Worm (Caenorhabditis elegans): Measurements from ENCODE around the gene C23F12.4.

C23F12.4 gene

DNA sequence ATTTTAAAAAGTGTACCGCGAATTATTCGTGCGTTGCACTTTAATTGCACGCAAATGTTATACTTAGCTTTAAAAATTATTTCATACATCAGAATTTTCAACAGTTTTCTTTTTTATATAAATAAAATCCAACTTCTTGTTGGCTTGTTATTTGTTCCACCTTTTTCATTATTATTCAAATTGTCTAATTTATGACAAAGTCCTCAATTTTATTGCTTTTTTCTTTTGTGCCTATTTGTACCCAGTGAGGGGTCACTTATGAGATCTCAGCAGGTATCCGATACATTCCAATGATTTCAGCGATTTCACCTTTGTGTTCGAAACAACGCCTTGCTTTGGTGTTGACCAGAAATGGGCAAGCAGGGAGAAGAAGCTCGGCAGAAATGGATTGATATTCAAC, 10.3 kb downstream of the C23F12.4 start, which contains the start of gene fln-2:
fln-2 (plus strand) TSS at position 301 of the 400 bp plus-strand sequence.
- TF ChIP-seq F13C5.2 (tag; optimal IDR thresholded peaks at IDR 0.05) (no peak), B0310.2 (tag; optimal IDR thresholded peaks at IDR 0.05) (no peak), scrt-1 (GFP tag; IDR thresholded peaks at IDR 0.05) (no peak), tra-4 (tag; optimal IDR thresholded peaks at IDR 0.05) (no peak), aly-1 (tag; optimal IDR thresholded peaks at IDR 0.05) (no peak), ets-7 (tag; optimal IDR thresholded peaks at IDR 0.05) (no peak), tbx-11 (GFP tag; IDR thresholded peaks at IDR 0.05) (no peak), sea-1 (GFP tag; conservative IDR thresholded peaks at IDR 0.05) (no peak)

ce11 chrX:9401963-9402362, 14.8 kb downstream of the C23F12.4 start:
- TF ChIP-seq ets-7 (tag; optimal IDR thresholded peaks at IDR 0.05) (no peak), hnd-1 (tag; optimal IDR thresholded peaks at IDR 0.05) (no peak), tbx-11 (GFP tag; IDR thresholded peaks at IDR 0.05) (no peak), ceh-36 (tag; optimal IDR thresholded peaks at IDR 0.05) (no peak), tbx-37 (GFP tag; conservative IDR thresholded peaks at IDR 0.05) (no peak), ama-1 (optimal IDR thresholded peaks at IDR 0.05) (no peak), scrt-1 (GFP tag; IDR thresholded peaks at IDR 0.05) (no peak), F13C5.2 (tag; optimal IDR thresholded peaks at IDR 0.05) (no peak), pes-1 (GFP tag; IDR thresholded peaks at IDR 0.05) (no peak), B0310.2 (tag; optimal IDR thresholded peaks at IDR 0.05) (no peak), tra-4 (tag; optimal IDR thresholded peaks at IDR 0.05) (no peak), ceh-13 (GFP tag; optimal IDR thresholded peaks at IDR 0.05) (no peak), aly-1 (tag; optimal IDR thresholded peaks at IDR 0.05) (no peak), hmg-4 (GFP tag; optimal IDR thresholded peaks at IDR 0.05) (no peak), flt-1 (GFP tag; IDR thresholded peaks at IDR 0.05) (no peak), hmbx-1 (tag; optimal IDR thresholded peaks at IDR 0.05) (no peak)

DNA sequence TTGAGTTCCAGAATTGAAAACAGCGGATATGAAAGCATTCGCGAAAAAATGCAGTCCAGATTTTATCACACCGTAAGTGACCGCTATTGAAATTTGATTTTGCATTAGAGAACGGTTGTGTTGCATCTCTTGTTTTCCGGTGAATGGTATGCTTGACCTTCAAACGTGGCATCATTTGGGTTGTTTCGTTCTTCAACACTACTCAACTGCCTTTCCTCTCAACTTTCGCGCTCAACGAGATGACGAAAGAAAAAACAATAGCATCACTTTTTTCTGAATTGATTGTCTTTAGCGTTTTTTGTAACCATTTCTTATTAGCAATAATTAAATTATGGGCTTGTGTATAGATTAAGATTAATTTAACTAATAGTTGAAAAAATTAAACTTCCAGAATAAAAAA, 15.3 kb downstream of the C23F12.4 start:
- no peak for TF ChIP-seq ets-7 (tag; optimal IDR thresholded peaks at IDR 0.05)
- no peak for TF ChIP-seq flt-1 (GFP tag; IDR thresholded peaks at IDR 0.05)
- no peak for TF ChIP-seq tbx-11 (GFP tag; IDR thresholded peaks at IDR 0.05)
- TF ChIP-seq hmg-4 (GFP tag; optimal IDR thresholded peaks at IDR 0.05) = no peak
- TF ChIP-seq B0310.2 (tag; optimal IDR thresholded peaks at IDR 0.05) = no peak
- no peak for TF ChIP-seq aly-1 (tag; optimal IDR thresholded peaks at IDR 0.05)
- TF ChIP-seq tbx-37 (GFP tag; conservative IDR thresholded peaks at IDR 0.05) = no peak
- TF ChIP-seq hnd-1 (tag; optimal IDR thresholded peaks at IDR 0.05) = no peak
- TF ChIP-seq tra-4 (tag; optimal IDR thresholded peaks at IDR 0.05) = no peak
- TF ChIP-seq hmbx-1 (tag; optimal IDR thresholded peaks at IDR 0.05) = no peak
- TF ChIP-seq F13C5.2 (tag; optimal IDR thresholded peaks at IDR 0.05) = no peak
- no peak for TF ChIP-seq pes-1 (GFP tag; IDR thresholded peaks at IDR 0.05)
- TF ChIP-seq sea-1 (GFP tag; conservative IDR thresholded peaks at IDR 0.05) = no peak
- TF ChIP-seq ama-1 (optimal IDR thresholded peaks at IDR 0.05) = no peak
- TF ChIP-seq ceh-36 (tag; optimal IDR thresholded peaks at IDR 0.05) = no peak
- TF ChIP-seq ceh-13 (GFP tag; optimal IDR thresholded peaks at IDR 0.05) = no peak
- TF ChIP-seq scrt-1 (GFP tag; IDR thresholded peaks at IDR 0.05) = no peak

ce11 chrX:9403622-9404255, 16.6 kb downstream of the C23F12.4 start:
- TF ChIP-seq ceh-13 (GFP tag; optimal IDR thresholded peaks at IDR 0.05) = no peak
- no peak for TF ChIP-seq ceh-36 (tag; optimal IDR thresholded peaks at IDR 0.05)
- no peak for TF ChIP-seq aly-1 (tag; optimal IDR thresholded peaks at IDR 0.05)
- no peak for TF ChIP-seq hmg-4 (GFP tag; optimal IDR thresholded peaks at IDR 0.05)
- TF ChIP-seq B0310.2 (tag; optimal IDR thresholded peaks at IDR 0.05) = no peak
- no peak for TF ChIP-seq sea-1 (GFP tag; conservative IDR thresholded peaks at IDR 0.05)
- TF ChIP-seq ama-1 (optimal IDR thresholded peaks at IDR 0.05) = no peak
- TF ChIP-seq ets-7 (tag; optimal IDR thresholded peaks at IDR 0.05) = no peak
- no peak for TF ChIP-seq F13C5.2 (tag; optimal IDR thresholded peaks at IDR 0.05)
- TF ChIP-seq tbx-37 (GFP tag; conservative IDR thresholded peaks at IDR 0.05) = no peak
- TF ChIP-seq scrt-1 (GFP tag; IDR thresholded peaks at IDR 0.05) = no peak
- no peak for TF ChIP-seq tbx-11 (GFP tag; IDR thresholded peaks at IDR 0.05)
- no peak for TF ChIP-seq pes-1 (GFP tag; IDR thresholded peaks at IDR 0.05)
- TF ChIP-seq hnd-1 (tag; optimal IDR thresholded peaks at IDR 0.05) = no peak
- no peak for TF ChIP-seq tra-4 (tag; optimal IDR thresholded peaks at IDR 0.05)
- no peak for TF ChIP-seq hmbx-1 (tag; optimal IDR thresholded peaks at IDR 0.05)
- no peak for TF ChIP-seq flt-1 (GFP tag; IDR thresholded peaks at IDR 0.05)

DNA sequence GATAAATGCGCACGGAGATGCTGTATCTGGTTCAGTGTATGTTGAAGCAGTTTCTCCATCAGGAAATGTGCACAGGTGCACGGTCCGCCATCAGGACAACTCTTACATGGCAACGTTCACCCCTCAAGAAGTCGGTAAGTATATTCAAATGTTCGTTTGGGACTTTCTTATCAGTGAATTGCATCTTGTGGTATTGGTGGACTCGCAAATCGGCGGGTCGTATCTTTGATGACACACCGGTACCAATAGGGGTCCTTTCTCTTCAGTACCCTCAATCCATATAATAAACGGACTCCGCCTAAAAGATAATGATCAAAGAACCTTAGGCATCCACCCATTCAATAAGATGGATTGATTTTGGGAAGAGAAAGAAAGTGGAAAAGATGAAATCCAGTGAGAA, 18.8 kb downstream of the C23F12.4 start:
- TF ChIP-seq ets-7 (tag; optimal IDR thresholded peaks at IDR 0.05) (no peak), hmbx-1 (tag; optimal IDR thresholded peaks at IDR 0.05) (no peak), ceh-36 (tag; optimal IDR thresholded peaks at IDR 0.05) (no peak), tra-4 (tag; optimal IDR thresholded peaks at IDR 0.05) (no peak), hmg-4 (GFP tag; optimal IDR thresholded peaks at IDR 0.05) (no peak), scrt-1 (GFP tag; IDR thresholded peaks at IDR 0.05) (no peak), B0310.2 (tag; optimal IDR thresholded peaks at IDR 0.05) (no peak), flt-1 (GFP tag; IDR thresholded peaks at IDR 0.05) (no peak), F13C5.2 (tag; optimal IDR thresholded peaks at IDR 0.05) (no peak), ceh-13 (GFP tag; optimal IDR thresholded peaks at IDR 0.05) (no peak), pes-1 (GFP tag; IDR thresholded peaks at IDR 0.05) (no peak), hnd-1 (tag; optimal IDR thresholded peaks at IDR 0.05) (no peak), tbx-37 (GFP tag; conservative IDR thresholded peaks at IDR 0.05) (no peak), ama-1 (optimal IDR thresholded peaks at IDR 0.05) (no peak), aly-1 (tag; optimal IDR thresholded peaks at IDR 0.05) (no peak)

- TF ChIP-seq B0310.2 (tag; optimal IDR thresholded peaks at IDR 0.05) = no peak
- no peak for TF ChIP-seq tra-4 (tag; optimal IDR thresholded peaks at IDR 0.05)
- no peak for TF ChIP-seq scrt-1 (GFP tag; IDR thresholded peaks at IDR 0.05)
- TF ChIP-seq hmbx-1 (tag; optimal IDR thresholded peaks at IDR 0.05) = no peak
- TF ChIP-seq pes-1 (GFP tag; IDR thresholded peaks at IDR 0.05) = no peak
- no peak for TF ChIP-seq flt-1 (GFP tag; IDR thresholded peaks at IDR 0.05)
- no peak for TF ChIP-seq ets-7 (tag; optimal IDR thresholded peaks at IDR 0.05)
- no peak for TF ChIP-seq F13C5.2 (tag; optimal IDR thresholded peaks at IDR 0.05)
- TF ChIP-seq hmg-4 (GFP tag; optimal IDR thresholded peaks at IDR 0.05) = no peak
- TF ChIP-seq tbx-11 (GFP tag; IDR thresholded peaks at IDR 0.05) = no peak
- no peak for TF ChIP-seq tbx-37 (GFP tag; conservative IDR thresholded peaks at IDR 0.05)
- no peak for TF ChIP-seq aly-1 (tag; optimal IDR thresholded peaks at IDR 0.05)
- no peak for TF ChIP-seq ama-1 (optimal IDR thresholded peaks at IDR 0.05)
- TF ChIP-seq ceh-13 (GFP tag; optimal IDR thresholded peaks at IDR 0.05) = no peak
- TF ChIP-seq sea-1 (GFP tag; conservative IDR thresholded peaks at IDR 0.05) = no peak
- no peak for TF ChIP-seq ceh-36 (tag; optimal IDR thresholded peaks at IDR 0.05)
- TF ChIP-seq hnd-1 (tag; optimal IDR thresholded peaks at IDR 0.05) = no peak
Measured at ce11 chrX:9409114-9409513, 22.0 kb downstream of the C23F12.4 start.

Data from whole organism, early embryonic.